Worm (Caenorhabditis elegans) whole organism, L1 larva: ENCODE measurements around the gene B0034.2.

Source experiments
- F16B12.6 ChIP-seq: fragments of 150-350 bp; optimal IDR thresholded peaks from 2 replicates; lab custom pipeline; 2014; ENCODE audit warnings: missing biosample characterization, missing genetic modification characterization
- ceh-82 ChIP-seq, 3 experiments: fragments of 150-350 bp in 1 of 3; sonication (generic microtip) in 2 of 3; optimal IDR thresholded peaks; 2 replicates each; lab custom pipeline; 2014 to 2017; ENCODE audit warnings: missing biosample characterization in 3 of 3, missing genetic modification characterization in 3 of 3
- ces-1 ChIP-seq: fragments of 150-350 bp; optimal IDR thresholded peaks from 2 replicates; lab custom pipeline; 2014; ENCODE audit warnings: missing biosample characterization, missing genetic modification reagents, missing genetic modification characterization
- jun-1 ChIP-seq: fragments of 150-350 bp; optimal IDR thresholded peaks from 2 replicates; lab custom pipeline; 2014; ENCODE audit warnings: missing biosample characterization, missing genetic modification reagents, missing genetic modification characterization
- lin-39 ChIP-seq: fragments of 150-350 bp; optimal IDR thresholded peaks from 2 replicates; lab custom pipeline; 2014; ENCODE audit warnings: missing biosample characterization, missing genetic modification reagents, missing genetic modification characterization
- nhr-12 ChIP-seq: sonication (generic microtip); optimal IDR thresholded peaks from 2 replicates; lab custom pipeline; 2017; ENCODE audit warnings: missing biosample characterization, missing genetic modification characterization
- nhr-47 ChIP-seq: sonication (generic microtip); optimal IDR thresholded peaks from 2 replicates; lab custom pipeline; 2016; ENCODE audit warnings: mild to moderate bottlenecking, missing genetic modification characterization, moderate library complexity, missing compliant biosample characterization
- nhr-85 ChIP-seq: sonication (generic microtip); peaks from one replicate; lab custom pipeline; 2016; ENCODE audit warnings: missing genetic modification characterization, inconsistent platforms, missing compliant biosample characterization
- pqm-1 ChIP-seq: sonication (generic microtip); optimal IDR thresholded peaks from 3 replicates; lab custom pipeline; 2017; ENCODE audit warnings: missing biosample characterization, missing genetic modification characterization
- snpc-4 ChIP-seq: fragments of 150-350 bp; optimal IDR thresholded peaks from 2 replicates; lab custom pipeline; 2014; ENCODE audit warnings: missing biosample characterization, missing genetic modification characterization
- unc-130 ChIP-seq: fragments of 150-350 bp; optimal IDR thresholded peaks from 2 replicates; lab custom pipeline; 2017; ENCODE audit warnings: missing biosample characterization, missing genetic modification characterization, inconsistent platforms
- unc-98 ChIP-seq: fragments of 200-800 bp; sonication (Bioruptor generic); IDR thresholded peaks from 2 replicates; pipeline ENCODE4 v1.3.6; 2022; ENCODE audit warnings: missing genetic modification characterization, missing compliant biosample characterization

DNA sequence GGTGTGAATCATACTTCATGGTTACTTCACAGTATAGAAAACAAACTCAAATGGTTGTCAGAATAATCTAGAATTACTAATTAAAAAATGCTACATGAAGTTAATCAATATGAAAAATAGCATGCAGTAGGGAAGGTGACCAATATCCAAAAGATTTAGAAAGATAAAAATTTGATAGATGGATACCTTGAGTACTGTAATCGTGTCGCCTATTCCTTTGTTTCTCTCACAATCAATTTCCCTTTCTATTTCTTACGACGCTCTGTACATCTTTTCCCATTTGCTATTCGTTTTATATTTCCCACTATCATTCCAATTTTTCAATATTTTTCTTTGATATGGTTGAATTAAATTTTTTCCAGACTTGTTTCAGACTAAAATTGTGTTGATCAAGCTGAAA, 17.1 kb upstream of the B0034.2 start, which contains the start of gene B0034.7:
- TF ChIP-seq nhr-12 (no peak), lin-39 (tag; lab: Kevin White, UChicago) (no peak), pqm-1 (tag; lab: Kevin White, UChicago) (no peak), nhr-47 (no peak), nhr-85 (tag; lab: Kevin White, UChicago) (no peak), ceh-82 (tag; optimal IDR thresholded peaks at IDR 0.05; lab: Kevin White, UChicago) (no peak), ces-1 (no peak), unc-98 (no peak), snpc-4 (tag; lab: Kevin White, UChicago) (no peak), F16B12.6 (tag; lab: Kevin White, UChicago) (no peak), unc-130 (tag; lab: Kevin White, UChicago) (no peak), jun-1 (tag; lab: Kevin White, UChicago) (no peak)
